Fruit fly (Drosophila melanogaster) whole organism, embryonic: ENCODE results near the gene CG13021.

Source experiments
- Adf1 ChIP-seq: fragments of 200-800 bp; sonication (Bioruptor generic); IDR thresholded peaks from 2 replicates; pipeline ENCODE4 v1.3.6; 2022; ENCODE audit warnings: missing biosample characterization, missing genetic modification characterization
- Aef1 ChIP-seq: fragments of 200-800 bp; sonication (Bioruptor generic); IDR thresholded peaks from 3 replicates; pipeline ENCODE4 v1.3.6; 2022; ENCODE audit warnings: missing biosample characterization, missing genetic modification characterization
- Asciz ChIP-seq: fragments of 200-800 bp; sonication (Bioruptor generic); optimal IDR thresholded peaks from 2 replicates; lab custom pipeline; 2017; ENCODE audit warnings: missing biosample characterization, mild to moderate bottlenecking, missing genetic modification characterization, missing genetic modification reagents
- Awh ChIP-seq: fragments of 200-800 bp; sonication (Bioruptor generic); IDR thresholded peaks from 2 replicates; pipeline ENCODE4, ENCODE4 v1.3.6; 2022; ENCODE audit warnings: missing biosample characterization, missing genetic modification characterization
- B-H1 ChIP-seq: fragments of 200-800 bp; sonication (Bioruptor generic); IDR thresholded peaks from 3 replicates; pipeline ENCODE4 v1.3.6; 2022; ENCODE audit warnings: missing biosample characterization, missing genetic modification characterization
- CG10654 ChIP-seq: fragments of 200-800 bp; sonication (Bioruptor generic); optimal IDR thresholded peaks from 2 replicates; lab custom pipeline; 2016; ENCODE audit warnings: missing biosample characterization, missing genetic modification characterization
- CG11093 ChIP-seq: fragments of 200-800 bp; sonication (Bioruptor generic); IDR thresholded peaks from 3 replicates; pipeline ENCODE4 v1.3.6; 2022; ENCODE audit warnings: missing biosample characterization, missing genetic modification characterization
- CG11398 ChIP-seq: fragments of 200-800 bp; sonication (Bioruptor generic); optimal IDR thresholded peaks from 2 replicates; lab custom pipeline; 2016; ENCODE audit warnings: missing biosample characterization, missing genetic modification characterization
- CG11504 ChIP-seq: fragments of 200-800 bp; sonication (Bioruptor generic); optimal IDR thresholded peaks from 3 replicates; lab custom pipeline; 2019; ENCODE audit warnings: missing biosample characterization, mild to moderate bottlenecking, missing genetic modification characterization, moderate library complexity
- CG12236 ChIP-seq: fragments of 200-800 bp; sonication (Bioruptor generic); optimal IDR thresholded peaks from 2 replicates; lab custom pipeline; 2016; ENCODE audit warnings: missing biosample characterization, missing genetic modification characterization
- CG1233 ChIP-seq: fragments of 200-800 bp; sonication (Bioruptor generic); optimal IDR thresholded peaks from 4 replicates; lab custom pipeline; 2018; ENCODE audit warnings: missing biosample characterization, mild to moderate bottlenecking, missing genetic modification characterization
- CG15514 ChIP-seq: fragments of 200-800 bp; sonication (Bioruptor generic); optimal IDR thresholded peaks from 3 replicates; lab custom pipeline; 2017; ENCODE audit warnings: missing biosample characterization, missing genetic modification characterization, mild to moderate bottlenecking, moderate library complexity, missing genetic modification reagents
- CG17186 ChIP-seq: fragments of 200-800 bp; sonication (Bioruptor generic); optimal IDR thresholded peaks from 3 replicates; lab custom pipeline; 2017; ENCODE audit warnings: missing biosample characterization, missing genetic modification reagents, missing genetic modification characterization
- CG17359 ChIP-seq: fragments of 200-800 bp; sonication (Bioruptor generic); optimal IDR thresholded peaks from 3 replicates; lab custom pipeline; 2018; ENCODE audit warnings: missing biosample characterization, mild to moderate bottlenecking, missing genetic modification characterization, moderate library complexity
- CG34224 ChIP-seq: fragments of 200-800 bp; sonication (Bioruptor generic); IDR thresholded peaks from 3 replicates; pipeline ENCODE4 v1.3.6; 2022; ENCODE audit warnings: missing biosample characterization, missing genetic modification characterization; ENCODE audit not compliant: partially characterized antibody
- CG4282 ChIP-seq: fragments of 200-800 bp; sonication (Bioruptor generic); optimal IDR thresholded peaks from 2 replicates; lab custom pipeline; 2016; ENCODE audit warnings: missing biosample characterization, missing genetic modification characterization
- CG5245 ChIP-seq: fragments of 200-800 bp; sonication (Bioruptor generic); optimal IDR thresholded peaks from 3 replicates; lab custom pipeline; 2016; ENCODE audit warnings: missing biosample characterization, missing genetic modification characterization
- CG6854 ChIP-seq: fragments of 200-800 bp; sonication (Bioruptor generic); optimal IDR thresholded peaks from 3 replicates; lab custom pipeline; 2017; ENCODE audit warnings: missing biosample characterization, mild to moderate bottlenecking, missing genetic modification characterization
- CG7271 ChIP-seq: fragments of 200-800 bp; sonication (Bioruptor generic); optimal IDR thresholded peaks from 2 replicates; lab custom pipeline; 2018; ENCODE audit warnings: missing biosample characterization, mild to moderate bottlenecking, missing genetic modification characterization, moderate library complexity
- CG7928 ChIP-seq: fragments of 200-800 bp; sonication (Bioruptor generic); optimal IDR thresholded peaks from 2 replicates; lab custom pipeline; 2017; ENCODE audit warnings: missing biosample characterization, mild to moderate bottlenecking, missing genetic modification characterization
- Doc2 ChIP-seq: fragments of 200-800 bp; sonication (Bioruptor generic); IDR thresholded peaks from 2 replicates; pipeline ENCODE4 v1.3.6; 2022; ENCODE audit warnings: missing biosample characterization, missing genetic modification characterization
- HmgD ChIP-seq: fragments of 200-800 bp; sonication (Bioruptor generic); optimal IDR thresholded peaks from 3 replicates; lab custom pipeline; 2016; ENCODE audit warnings: missing biosample characterization, missing genetic modification characterization
- Hmr ChIP-seq: fragments of 200-800 bp; sonication (Bioruptor generic); optimal IDR thresholded peaks from 3 replicates; lab custom pipeline; 2017; ENCODE audit warnings: mild to moderate bottlenecking, missing biosample characterization, missing genetic modification reagents, missing genetic modification characterization
- Max ChIP-seq: fragments of 200-800 bp; sonication (Bioruptor generic); optimal IDR thresholded peaks from 2 replicates; lab custom pipeline; 2016; ENCODE audit warnings: missing biosample characterization, mild to moderate bottlenecking, missing genetic modification characterization
- Mes4 ChIP-seq: fragments of 200-800 bp; sonication (Bioruptor generic); optimal IDR thresholded peaks from 2 replicates; lab custom pipeline; 2016; ENCODE audit warnings: missing biosample characterization, missing genetic modification characterization
- Oli ChIP-seq: fragments of 200-800 bp; sonication (Bioruptor generic); optimal IDR thresholded peaks from 2 replicates; lab custom pipeline; 2018; ENCODE audit warnings: missing biosample characterization, mild to moderate bottlenecking, missing genetic modification characterization, moderate library complexity
- TFAM ChIP-seq: fragments of 200-800 bp; sonication (Bioruptor generic); optimal IDR thresholded peaks from 2 replicates; lab custom pipeline; 2017; ENCODE audit warnings: missing biosample characterization, missing genetic modification characterization, inconsistent platforms
- Taf1 ChIP-seq: fragments of 200-800 bp; sonication (Bioruptor generic); IDR thresholded peaks from 2 replicates; pipeline ENCODE4 v1.3.6; 2022; ENCODE audit warnings: missing biosample characterization, missing genetic modification characterization
- br ChIP-seq: fragments of >200 bp; optimal IDR thresholded peaks from 2 replicates; lab custom pipeline; 2017
- bsh ChIP-seq, 2 experiments: fragments of 200-800 bp; sonication (Bioruptor generic); optimal IDR thresholded peaks; 2 replicates each; lab custom pipeline; 2017 to 2018; ENCODE audit warnings: mild to moderate bottlenecking in 2 of 2, missing biosample characterization in 2 of 2, missing genetic modification characterization in 2 of 2, moderate library complexity in 1 of 2
- cwo ChIP-seq: fragments of 200-800 bp; sonication (Bioruptor generic); optimal IDR thresholded peaks from 3 replicates; lab custom pipeline; 2017; ENCODE audit warnings: missing biosample characterization, missing genetic modification characterization, mild to moderate bottlenecking, moderate library complexity, missing genetic modification reagents
- dmrt11E ChIP-seq: fragments of 200-800 bp; sonication (Bioruptor generic); optimal IDR thresholded peaks from 3 replicates; lab custom pipeline; 2018; ENCODE audit warnings: missing biosample characterization, mild to moderate bottlenecking, missing genetic modification characterization, moderate library complexity
- eyg ChIP-seq: fragments of 200-800 bp; sonication (Bioruptor generic); optimal IDR thresholded peaks from 3 replicates; lab custom pipeline; 2016; ENCODE audit warnings: missing biosample characterization, missing genetic modification characterization
- grau ChIP-seq: fragments of 200-800 bp; optimal IDR thresholded peaks from 3 replicates; lab custom pipeline; 2019; ENCODE audit warnings: missing biosample characterization, mild to moderate bottlenecking, missing genetic modification characterization, moderate library complexity
- grn ChIP-seq: fragments of 200-800 bp; sonication (Bioruptor generic); optimal IDR thresholded peaks from 3 replicates; lab custom pipeline; 2017; ENCODE audit warnings: missing biosample characterization, missing genetic modification characterization
- gro ChIP-seq: fragments of 200-800 bp; sonication (Bioruptor generic); optimal IDR thresholded peaks from 2 replicates; lab custom pipeline; 2016; ENCODE audit warnings: missing biosample characterization, missing genetic modification characterization
- gsb-n ChIP-seq: fragments of 200-800 bp; sonication (Bioruptor generic); optimal IDR thresholded peaks from 3 replicates; lab custom pipeline; 2018; ENCODE audit warnings: missing biosample characterization, mild to moderate bottlenecking, missing genetic modification characterization
- her ChIP-seq: fragments of 200-800 bp; sonication (Bioruptor generic); optimal IDR thresholded peaks from 2 replicates; lab custom pipeline; 2016; ENCODE audit warnings: missing biosample characterization, missing genetic modification characterization
- kay ChIP-seq: fragments of 200-800 bp; sonication (Bioruptor generic); optimal IDR thresholded peaks from 2 replicates; lab custom pipeline; 2016; ENCODE audit warnings: missing biosample characterization, missing genetic modification characterization
- lilli ChIP-seq: fragments of 200-800 bp; sonication (Bioruptor generic); optimal IDR thresholded peaks from 3 replicates; lab custom pipeline; 2016; ENCODE audit warnings: missing biosample characterization, missing genetic modification characterization
- lmd ChIP-seq: fragments of 200-800 bp; sonication (Bioruptor generic); IDR thresholded peaks from 2 replicates; pipeline ENCODE4 v1.3.6; 2022; ENCODE audit warnings: missing biosample characterization, missing genetic modification characterization
- lov ChIP-seq, 2 experiments: fragments of 200-800 bp in 1 of 2; fragments of >200 bp in 1 of 2; sonication (Bioruptor generic) in 1 of 2; IDR thresholded peaks in 1 of 2; optimal IDR thresholded peaks in 1 of 2; 2 replicates in 1 of 2; 3 replicates in 1 of 2; pipeline versions ENCODE4 v1.3.6 to Lab custom; 2017 to 2022; ENCODE audit warnings: missing biosample characterization in 1 of 2, missing genetic modification characterization in 1 of 2
- peb ChIP-seq: fragments of 200-800 bp; sonication (Bioruptor generic); IDR thresholded peaks from 2 replicates; pipeline ENCODE4 v1.3.6; 2022; ENCODE audit warnings: missing biosample characterization, missing genetic modification characterization
- pnt ChIP-seq: fragments of 200-800 bp; sonication (Bioruptor generic); optimal IDR thresholded peaks from 3 replicates; lab custom pipeline; 2016; ENCODE audit warnings: missing biosample characterization, missing genetic modification characterization
- salm ChIP-seq: fragments of 200-800 bp; sonication (Bioruptor generic); optimal IDR thresholded peaks from 2 replicates; lab custom pipeline; 2018; ENCODE audit warnings: missing biosample characterization, mild to moderate bottlenecking, missing genetic modification characterization
- sqz ChIP-seq: fragments of 200-800 bp; sonication (Bioruptor generic); optimal IDR thresholded peaks from 3 replicates; lab custom pipeline; 2018; ENCODE audit warnings: missing biosample characterization, mild to moderate bottlenecking, missing genetic modification characterization
- tio ChIP-seq: fragments of 200-800 bp; sonication (Bioruptor generic); optimal IDR thresholded peaks from 2 replicates; lab custom pipeline; 2017; ENCODE audit warnings: missing biosample characterization, missing genetic modification characterization, inconsistent platforms
- yki ChIP-seq: fragments of >200 bp; optimal IDR thresholded peaks from 3 replicates; lab custom pipeline; 2018
- zen ChIP-seq: fragments of 200-800 bp; sonication (Bioruptor generic); optimal IDR thresholded peaks from 3 replicates; lab custom pipeline; 2018; ENCODE audit warnings: missing biosample characterization, mild to moderate bottlenecking, missing genetic modification characterization, moderate library complexity

Gene CG13021

dm6 chrX:3474476-3475439 lies 39.4 kb upstream of the CG13021 start, which contains the start of gene CG12206 (continued):
- TF ChIP-seq B-H1 (GFP tag; lab: Robert Waterston, UW) (peak; percentile 52; the same call in 2 of the 3 replicates), Awh (GFP tag; lab: Robert Waterston, UW) (no peak), Mes4 (GFP tag; lab: Kevin White, UChicago) (no peak), CG12236 (GFP tag; lab: Kevin White, UChicago) (no peak), her (GFP tag; lab: Kevin White, UChicago) (no peak), bsh (GFP tag; optimal IDR thresholded peaks at IDR 0.05; lab: Kevin White, UChicago) (peak; percentile 61 to 86), pnt (GFP tag; lab: Kevin White, UChicago) (no peak), HmgD (GFP tag; lab: Kevin White, UChicago) (no peak), CG11504 (peak; percentile 77), CG5245 (GFP tag; lab: Kevin White, UChicago) (no peak), Asciz (peak; percentile 9), CG34224 (GFP tag; lab: Robert Waterston, UW) (no peak), Hmr (peak; percentile 61), grau (tag; lab: Kevin White, UChicago) (peak; percentile 74), CG17186 (no peak), grn (no peak), TFAM (GFP tag; lab: Kevin White, UChicago) (no peak), Max (GFP tag; lab: Kevin White, UChicago) (no peak), tio (GFP tag; lab: Kevin White, UChicago) (peak; percentile 20), salm (tag; lab: Kevin White, UChicago) (peak; percentile 23), CG7928 (no peak), lov (optimal IDR thresholded peaks at IDR 0.05; lab: Kevin White, UChicago) (no peak), lov (GFP tag; IDR thresholded peaks at IDR 0.05; lab: Robert Waterston, UW) (no peak), cwo (GFP tag; lab: Kevin White, UChicago) (peak; percentile 42), peb (GFP tag; lab: Robert Waterston, UW) (no peak), Adf1 (peak; percentile 92), dmrt11E (tag; lab: Kevin White, UChicago) (peak; percentile 28), CG10654 (GFP tag; lab: Kevin White, UChicago) (no peak), Oli (tag; lab: Kevin White, UChicago) (peak; percentile 57), Aef1 (GFP tag; lab: Robert Waterston, UW) (peak; percentile 42; the same call in 1 of the 3 replicates), Doc2 (no peak), CG1233 (peak; percentile 52), lmd (GFP tag; lab: Robert Waterston, UW) (peak; percentile 73), gro (GFP tag; lab: Kevin White, UChicago) (no peak), br (lab: Kevin White, UChicago) (no peak), CG11398 (GFP tag; lab: Kevin White, UChicago) (no peak), Taf1 (no peak; the same call in 1 of the 2 replicates), CG7271 (tag; lab: Kevin White, UChicago) (no peak), gsb-n (peak; percentile 25), kay (GFP tag; lab: Kevin White, UChicago) (no peak), lilli (GFP tag; lab: Kevin White, UChicago) (peak; percentile 15), zen (tag; lab: Kevin White, UChicago) (no peak), eyg (GFP tag; lab: Kevin White, UChicago) (no peak), sqz (GFP tag; lab: Kevin White, UChicago) (peak; percentile 91), CG17359 (tag; lab: Kevin White, UChicago) (peak; percentile 64), CG4282 (GFP tag; lab: Kevin White, UChicago) (no peak), CG6854 (GFP tag; lab: Kevin White, UChicago) (peak; percentile 59), CG11093 (GFP tag; lab: Robert Waterston, UW) (no peak), yki (lab: Kevin White, UChicago) (no peak), CG15514 (GFP tag; lab: Kevin White, UChicago) (peak; percentile 17)
